Worm (Caenorhabditis elegans) whole organism, young adult: ENCODE data around the gene sra-39.

Experiments
- C06A6.2 ChIP-seq: fragments of 200-800 bp; sonication (Bioruptor generic); conservative IDR thresholded peaks from 2 replicates; pipeline ENCODE4 v1.3.6; 2022; ENCODE audit warnings: missing genetic modification characterization, missing compliant biosample characterization
- F10E7.11 ChIP-seq: sonication (generic microtip); optimal IDR thresholded peaks from 2 replicates; lab custom pipeline; 2017; ENCODE audit warnings: mild to moderate bottlenecking, missing genetic modification characterization, moderate library complexity, missing compliant biosample characterization
- F37B4.10 ChIP-seq: fragments of 200-800 bp; sonication (Bioruptor generic); IDR thresholded peaks from 2 replicates; pipeline ENCODE4 v1.3.6; 2022; ENCODE audit warnings: missing genetic modification characterization, missing compliant biosample characterization
- F52B5.7 ChIP-seq: sonication (generic microtip); optimal IDR thresholded peaks from 2 replicates; lab custom pipeline; 2016; ENCODE audit warnings: mild to moderate bottlenecking, missing genetic modification characterization, missing compliant biosample characterization
- F57A8.1 ChIP-seq: fragments of 200-800 bp; sonication (Bioruptor generic); optimal IDR thresholded peaks from 2 replicates; lab custom pipeline; 2018; ENCODE audit warnings: mild to moderate bottlenecking, missing genetic modification characterization, moderate library complexity, missing compliant biosample characterization
- F57C9.4 ChIP-seq: sonication (generic microtip); optimal IDR thresholded peaks from 2 replicates; lab custom pipeline; 2017; ENCODE audit warnings: mild to moderate bottlenecking, missing genetic modification characterization, missing compliant biosample characterization
- T26A5.8 ChIP-seq: sonication (generic microtip); optimal IDR thresholded peaks from 2 replicates; lab custom pipeline; 2016; ENCODE audit warnings: missing genetic modification characterization, missing compliant biosample characterization
- aptf-3 ChIP-seq: fragments of 200-800 bp; sonication (Bioruptor generic); IDR thresholded peaks from 2 replicates; pipeline ENCODE4 v1.3.6; 2022; ENCODE audit warnings: missing genetic modification characterization, missing compliant biosample characterization
- atf-7 ChIP-seq: sonication (generic microtip); optimal IDR thresholded peaks from 2 replicates; lab custom pipeline; 2017; ENCODE audit warnings: mild to moderate bottlenecking, missing genetic modification characterization, missing compliant biosample characterization
- bed-1 ChIP-seq: fragments of 200-800 bp; sonication (Bioruptor generic); IDR thresholded peaks from 2 replicates; pipeline ENCODE4 v1.3.6; 2022; ENCODE audit warnings: missing genetic modification reagents, missing genetic modification characterization, missing compliant biosample characterization
- ceh-40 ChIP-seq: fragments of 200-800 bp; sonication (Bioruptor generic); IDR thresholded peaks from 2 replicates; pipeline ENCODE4 v1.3.6; 2022; ENCODE audit warnings: missing genetic modification characterization, missing compliant biosample characterization
- ceh-58 ChIP-seq: fragments of 200-800 bp; sonication (Bioruptor generic); IDR thresholded peaks from 2 replicates; pipeline ENCODE4 v1.3.6; 2022; ENCODE audit warnings: missing genetic modification characterization, missing compliant biosample characterization
- chd-7 ChIP-seq: sonication (generic microtip); optimal IDR thresholded peaks from 2 replicates; lab custom pipeline; 2016; ENCODE audit warnings: mild to moderate bottlenecking, missing genetic modification characterization, moderate library complexity, missing compliant biosample characterization
- egl-44 ChIP-seq: fragments of 200-800 bp; sonication (Bioruptor generic); IDR thresholded peaks from 2 replicates; pipeline ENCODE4 v1.3.6; 2022; ENCODE audit warnings: missing genetic modification reagents, missing genetic modification characterization, missing compliant biosample characterization
- gei-17 ChIP-seq: fragments of 200-800 bp; sonication (Bioruptor generic); optimal IDR thresholded peaks from 2 replicates; lab custom pipeline; 2018; ENCODE audit warnings: mild to moderate bottlenecking, missing genetic modification characterization, missing compliant biosample characterization
- hlh-26 ChIP-seq: fragments of 200-800 bp; sonication (Bioruptor generic); conservative IDR thresholded peaks from 2 replicates; pipeline ENCODE4 v1.3.6; 2022; ENCODE audit warnings: missing genetic modification reagents, missing genetic modification characterization, missing compliant biosample characterization
- hrde-1 ChIP-seq: sonication (generic microtip); optimal IDR thresholded peaks from 2 replicates; lab custom pipeline; 2016; ENCODE audit warnings: missing genetic modification characterization, mild to moderate bottlenecking, missing compliant biosample characterization, moderate library complexity, missing genotype, missing genetic modification reagents, borderline replicate concordance
- let-526 ChIP-seq: fragments of 200-800 bp; sonication (Bioruptor generic); IDR thresholded peaks from 2 replicates; pipeline ENCODE4 v1.3.6; 2022; ENCODE audit warnings: missing genetic modification reagents, missing genetic modification characterization, missing compliant biosample characterization
- lin-35 ChIP-seq, 3 experiments: fragments of 150-350 bp in 2 of 3; sonication (generic microtip) in 1 of 3; optimal IDR thresholded peaks; 2 replicates each; lab custom pipeline; 2014 to 2018; ENCODE audit warnings: missing biosample characterization in 3 of 3, missing genetic modification characterization in 3 of 3, missing genetic modification reagents in 3 of 3
- lsl-1 ChIP-seq: fragments of 200-800 bp; sonication (Bioruptor generic); optimal IDR thresholded peaks from 2 replicates; lab custom pipeline; 2018; ENCODE audit warnings: mild to moderate bottlenecking, missing genetic modification characterization, moderate library complexity, missing compliant biosample characterization
- madf-10 ChIP-seq: sonication (generic microtip); optimal IDR thresholded peaks from 2 replicates; lab custom pipeline; 2016; ENCODE audit warnings: mild to moderate bottlenecking, missing genetic modification characterization, missing compliant biosample characterization
- madf-6 ChIP-seq: fragments of 200-800 bp; sonication (Bioruptor generic); IDR thresholded peaks from 2 replicates; pipeline ENCODE4 v1.3.6; 2022; ENCODE audit warnings: missing genetic modification reagents, missing genetic modification characterization, missing compliant biosample characterization
- nhr-179 ChIP-seq: sonication (generic microtip); optimal IDR thresholded peaks from 2 replicates; lab custom pipeline; 2016; ENCODE audit warnings: mild to moderate bottlenecking, missing genetic modification characterization, missing compliant biosample characterization
- nhr-27 ChIP-seq: fragments of 200-800 bp; sonication (Bioruptor generic); optimal IDR thresholded peaks from 2 replicates; lab custom pipeline; 2018; ENCODE audit warnings: mild to moderate bottlenecking, missing genetic modification characterization, moderate library complexity, missing compliant biosample characterization
- nhr-80 ChIP-seq: sonication (generic microtip); optimal IDR thresholded peaks from 2 replicates; lab custom pipeline; 2016; ENCODE audit warnings: missing genetic modification characterization, missing compliant biosample characterization
- rcor-1 ChIP-seq: fragments of 200-800 bp; sonication (Bioruptor generic); IDR thresholded peaks from 2 replicates; pipeline ENCODE4 v1.3.6; 2022; ENCODE audit warnings: missing genetic modification reagents, missing genetic modification characterization, missing compliant biosample characterization
- rec-8 ChIP-seq, 2 experiments: sonication (generic microtip); optimal IDR thresholded peaks; 2 replicates each; lab custom pipeline; 2016; ENCODE audit warnings: mild to moderate bottlenecking in 2 of 2, missing genetic modification characterization in 2 of 2, missing genetic modification reagents in 2 of 2, missing genotype in 2 of 2, missing biosample characterization in 1 of 2, missing compliant biosample characterization in 1 of 2, moderate library complexity in 1 of 2
- snpc-1.1 ChIP-seq: sonication (generic microtip); optimal IDR thresholded peaks from 2 replicates; lab custom pipeline; 2017; ENCODE audit warnings: missing genetic modification characterization, mild to moderate bottlenecking, missing compliant biosample characterization, antibody characterized with exemption, moderate library complexity, missing genotype, missing genetic modification reagents; ENCODE audit not compliant: insufficient read depth
- snpc-1.3 ChIP-seq: sonication (generic microtip); optimal IDR thresholded peaks from 2 replicates; lab custom pipeline; 2017; ENCODE audit warnings: missing genetic modification characterization, mild to moderate bottlenecking, missing compliant biosample characterization, antibody characterized with exemption, moderate library complexity, missing genotype, missing genetic modification reagents; ENCODE audit not compliant: insufficient read depth
- snpc-4 ChIP-seq, 5 experiments: fragments of 150-350 bp in 1 of 5; sonication (generic microtip) in 4 of 5; optimal IDR thresholded peaks; 2 replicates each; lab custom pipeline; 2014 to 2018; ENCODE audit warnings: missing genetic modification characterization in 5 of 5, missing biosample characterization in 3 of 5, antibody characterized with exemption in 2 of 5, mild to moderate bottlenecking in 2 of 5, missing compliant biosample characterization in 2 of 5, missing genotype in 2 of 5, moderate library complexity in 2 of 5, missing genetic modification reagents in 1 of 5
- sptf-2 ChIP-seq: fragments of 200-800 bp; sonication (Bioruptor generic); optimal IDR thresholded peaks from 2 replicates; lab custom pipeline; 2018; ENCODE audit warnings: mild to moderate bottlenecking, missing genetic modification characterization, missing compliant biosample characterization
- tbp1 ChIP-seq: fragments of 200-800 bp; sonication (Bioruptor generic); optimal IDR thresholded peaks from 2 replicates; lab custom pipeline; 2018; ENCODE audit warnings: mild to moderate bottlenecking, missing genetic modification characterization, missing compliant biosample characterization
- zfh-2 ChIP-seq: fragments of 200-800 bp; sonication (Bioruptor generic); conservative IDR thresholded peaks from 2 replicates; pipeline ENCODE4 v1.3.6; 2022; ENCODE audit warnings: missing genetic modification reagents, missing genetic modification characterization, missing compliant biosample characterization
- ztf-26 ChIP-seq: sonication (generic microtip); optimal IDR thresholded peaks from 2 replicates; lab custom pipeline; 2017; ENCODE audit warnings: missing genetic modification characterization, missing compliant biosample characterization

The sra-39 gene

ce11 chrX:13864191-13864590, 39.0 kb downstream of the sra-39 start, which contains the start of gene M03B6.3:
Gene M03B6.3 (minus strand): TSS chrX:13864292.
- TF ChIP-seq zfh-2 (GFP tag; lab: Robert Waterston, UW) (no peak), F57C9.4 (no peak)

ce11 chrX:13858693-13859092, 44.5 kb downstream of the sra-39 start, which contains the start of gene M03B6.4:
Gene M03B6.4 (plus strand): TSS chrX:13858841.
- peak; percentile 23 for TF ChIP-seq nhr-80 (tag; lab: Kevin White, UChicago)
- no peak for TF ChIP-seq sptf-2

- no peak for TF ChIP-seq bed-1
- TF ChIP-seq ztf-26 (tag; lab: Kevin White, UChicago), result no peak
- no peak for TF ChIP-seq madf-10 (tag; lab: Kevin White, UChicago)
- TF ChIP-seq atf-7, result no peak
- TF ChIP-seq F10E7.11, result no peak
- no peak for TF ChIP-seq let-526 (GFP tag; lab: Robert Waterston, UW)
- TF ChIP-seq lsl-1, result no peak
- TF ChIP-seq F57C9.4, result no peak
- no peak for TF ChIP-seq T26A5.8
- TF ChIP-seq C06A6.2 (GFP tag; lab: Robert Waterston, UW), result no peak
- no peak for TF ChIP-seq egl-44
- no peak for TF ChIP-seq chd-7 (tag; lab: Kevin White, UChicago)
- no peak for TF ChIP-seq rcor-1 (GFP tag; lab: Robert Waterston, UW)
Measured at ce11 chrX:13855928-13856327, 47.3 kb downstream of the sra-39 start.

- TF ChIP-seq madf-6 (GFP tag; lab: Robert Waterston, UW) (no peak), rec-8 (tag; optimal IDR thresholded peaks at IDR 0.05; lab: Kevin White, UChicago) (no peak), nhr-27 (tag; lab: Kevin White, UChicago) (no peak), nhr-179 (no peak), snpc-1.1 (tag; lab: Kevin White, UChicago) (no peak), lin-35 (GFP tag; optimal IDR thresholded peaks at IDR 0.05; lab: Kevin White, UChicago) (no peak), F52B5.7 (tag; lab: Kevin White, UChicago) (no peak), snpc-4 (GFP tag; optimal IDR thresholded peaks at IDR 0.05; lab: Kevin White, UChicago) (no peak), snpc-4 (tag; optimal IDR thresholded peaks at IDR 0.05; lab: Kevin White, UChicago) (no peak), F57A8.1 (GFP tag; lab: Kevin White, UChicago) (no peak)
Measured at ce11 chrX:13852606-13853005, 50.6 kb downstream of the sra-39 start, which contains the start of gene mct-3. Gene mct-3 (plus strand): TSS chrX:13852906.

ce11 chrX:13851590-13851989, 51.6 kb downstream of the sra-39 start:
- TF ChIP-seq lin-35 (GFP tag; optimal IDR thresholded peaks at IDR 0.05; lab: Kevin White, UChicago), result no peak
- no peak for TF ChIP-seq aptf-3 (GFP tag; lab: Robert Waterston, UW)
- no peak for TF ChIP-seq snpc-1.3
- TF ChIP-seq madf-10 (tag; lab: Kevin White, UChicago), result no peak
- TF ChIP-seq ceh-58 (GFP tag; lab: Robert Waterston, UW), result no peak
- no peak for TF ChIP-seq hrde-1 (tag; lab: Kevin White, UChicago)
- TF ChIP-seq F37B4.10 (GFP tag; lab: Robert Waterston, UW), result no peak
- TF ChIP-seq tbp1 (GFP tag; lab: Kevin White, UChicago), result no peak
- no peak for TF ChIP-seq gei-17 (GFP tag; lab: Kevin White, UChicago)
- TF ChIP-seq hlh-26 (GFP tag; lab: Robert Waterston, UW), result no peak
- no peak for TF ChIP-seq ceh-40
